Worm (Caenorhabditis elegans) whole organism, L3 larva: Measurements from ENCODE around the gene xbx-3.

ENCODE experiments used
- R02D3.7 ChIP-seq: fragments of 150-350 bp; optimal IDR thresholded peaks from 2 replicates; lab custom pipeline; 2014; ENCODE audit warnings: missing biosample characterization, missing genetic modification characterization
- ama-1 ChIP-seq: fragments of 150-350 bp; optimal IDR thresholded peaks from 2 replicates; lab custom pipeline; 2018
- egl-5 ChIP-seq: fragments of 150-350 bp; optimal IDR thresholded peaks from 2 replicates; lab custom pipeline; 2017; ENCODE audit warnings: missing biosample characterization, missing genetic modification reagents, missing genetic modification characterization, inconsistent platforms
- elt-2 ChIP-seq: sonication (generic microtip); optimal IDR thresholded peaks from 2 replicates; lab custom pipeline; 2016; ENCODE audit warnings: missing genetic modification reagents, mild to moderate bottlenecking, missing genetic modification characterization, missing compliant biosample characterization
- fos-1 ChIP-seq: fragments of 150-350 bp; optimal IDR thresholded peaks from 2 replicates; lab custom pipeline; 2014; ENCODE audit warnings: missing biosample characterization, missing genetic modification characterization
- lin-15B ChIP-seq: fragments of 150-350 bp; optimal IDR thresholded peaks from 2 replicates; lab custom pipeline; 2014; ENCODE audit warnings: missing biosample characterization, missing genetic modification characterization
- lin-39 ChIP-seq: fragments of 150-350 bp; optimal IDR thresholded peaks from 2 replicates; lab custom pipeline; 2018; ENCODE audit warnings: missing biosample characterization, missing genetic modification reagents, missing genetic modification characterization
- mdl-1 ChIP-seq: fragments of 150-350 bp; optimal IDR thresholded peaks from 2 replicates; lab custom pipeline; 2014; ENCODE audit warnings: missing biosample characterization, missing genetic modification characterization
- nhr-12 ChIP-seq: fragments of 150-350 bp; optimal IDR thresholded peaks from 2 replicates; lab custom pipeline; 2014; ENCODE audit warnings: missing biosample characterization, missing genetic modification characterization
- skn-1 ChIP-seq: fragments of 150-350 bp; optimal IDR thresholded peaks from 2 replicates; lab custom pipeline; 2014; ENCODE audit warnings: missing biosample characterization, missing genetic modification characterization
- snpc-4 ChIP-seq: fragments of 150-350 bp; optimal IDR thresholded peaks from 2 replicates; lab custom pipeline; 2014; ENCODE audit warnings: missing biosample characterization, missing genetic modification characterization
- unc-62 ChIP-seq: fragments of 150-350 bp; sonication (generic microtip); optimal IDR thresholded peaks from 4 replicates; lab custom pipeline; 2014; ENCODE audit warnings: missing biosample characterization, missing genetic modification reagents, missing genetic modification characterization

- no peak for TF ChIP-seq ama-1 (lab: Kevin White, UChicago)
- TF ChIP-seq mdl-1 = no peak
- no peak for TF ChIP-seq elt-2
- TF ChIP-seq snpc-4 = no peak
- TF ChIP-seq egl-5 = no peak
- TF ChIP-seq fos-1 (tag; lab: Kevin White, UChicago) = no peak
- TF ChIP-seq nhr-12 (tag; lab: Kevin White, UChicago) = no peak
- TF ChIP-seq R02D3.7 (tag; lab: Kevin White, UChicago) = no peak
- TF ChIP-seq lin-39 (tag; lab: Kevin White, UChicago) = no peak
- TF ChIP-seq unc-62 (GFP tag; lab: Kevin White, UChicago) = no peak
- TF ChIP-seq lin-15B = no peak
- TF ChIP-seq skn-1 (tag; lab: Kevin White, UChicago) = no peak
These were observed 50.2 kb downstream of the xbx-3 start, which contains the start of gene T16H12.2 for ce11 chrIII:10085983-10086382.
